Worm (Caenorhabditis elegans): ENCODE results near the gene C15F1.5.
A peak's percentile ranks its signal among the peaks of the same experiment; 100 is the strongest.

Gene C15F1.5

ce11 chrII:6932978-6933377 is 37.4 kb downstream of the C15F1.5 start:
- TF ChIP-seq Y116A8C.19 (tag; optimal IDR thresholded peaks at IDR 0.05; ENCODE audit: borderline replicate concordance) = no peak
- TF ChIP-seq blmp-1 (tag; optimal IDR thresholded peaks at IDR 0.05) = no peak
- TF ChIP-seq efl-1 (optimal IDR thresholded peaks at IDR 0.05) = no peak
- peak in 1 of 2 experiments; percentile 11 for TF ChIP-seq efl-1 (GFP tag; optimal IDR thresholded peaks at IDR 0.05 in 1 of 2)
- no peak for TF ChIP-seq vab-15 (tag; optimal IDR thresholded peaks at IDR 0.05)
- TF ChIP-seq egl-13 (tag; optimal IDR thresholded peaks at IDR 0.05) = no peak
- no peak for TF ChIP-seq aha-1 (tag; optimal IDR thresholded peaks at IDR 0.05)

- no peak for TF ChIP-seq elt-3 (tag; optimal IDR thresholded peaks at IDR 0.05)
- TF ChIP-seq egl-27 (tag; optimal IDR thresholded peaks at IDR 0.05) = no peak
- no peak for TF ChIP-seq ets-5 (GFP tag; IDR thresholded peaks at IDR 0.05)
- no peak for TF ChIP-seq efl-3 (GFP tag; optimal IDR thresholded peaks at IDR 0.05)
- TF ChIP-seq grh-1 (GFP tag; IDR thresholded peaks at IDR 0.05) = no peak
- TF ChIP-seq lin-15B (tag; optimal IDR thresholded peaks at IDR 0.05) = no peak
- TF ChIP-seq aha-1 (tag; optimal IDR thresholded peaks at IDR 0.05) = no peak
- TF ChIP-seq irx-1 (tag; optimal IDR thresholded peaks at IDR 0.05) = no peak
- TF ChIP-seq blmp-1 (tag; optimal IDR thresholded peaks at IDR 0.05) = no peak
- TF ChIP-seq nhr-77 (tag; optimal IDR thresholded peaks at IDR 0.05) = no peak
- TF ChIP-seq nhr-47 (tag; optimal IDR thresholded peaks at IDR 0.05) = no peak
- no peak for TF ChIP-seq dsc-1 (tag; optimal IDR thresholded peaks at IDR 0.05)
- TF ChIP-seq egl-13 (tag; optimal IDR thresholded peaks at IDR 0.05) = no peak
- no peak for TF ChIP-seq ama-1 (optimal IDR thresholded peaks at IDR 0.05)
- no peak for TF ChIP-seq xbp-1 (tag; optimal IDR thresholded peaks at IDR 0.05)
- no peak for TF ChIP-seq sup-37 (GFP tag; optimal IDR thresholded peaks at IDR 0.05)
- TF ChIP-seq hlh-17 (GFP tag; optimal IDR thresholded peaks at IDR 0.05; ENCODE audit: borderline replicate concordance) = no peak
- TF ChIP-seq unc-62 (GFP tag; optimal IDR thresholded peaks at IDR 0.05) = no peak
- no peak for TF ChIP-seq lir-3 (tag; optimal IDR thresholded peaks at IDR 0.05; ENCODE audit: poor library complexity)
- no peak for TF ChIP-seq C04F5.9 (tag; optimal IDR thresholded peaks at IDR 0.05)
- peak; percentile 17 for TF ChIP-seq lin-14 (GFP tag; optimal IDR thresholded peaks at IDR 0.05)
- no peak for TF ChIP-seq ceh-88 (GFP tag; IDR thresholded peaks at IDR 0.05)
- TF ChIP-seq Y116A8C.19 (tag; optimal IDR thresholded peaks at IDR 0.05; ENCODE audit: borderline replicate concordance) = no peak
- peak; percentile 19 for TF ChIP-seq snpc-4 (tag; optimal IDR thresholded peaks at IDR 0.05)
- no peak for TF ChIP-seq mef-2 (tag; optimal IDR thresholded peaks at IDR 0.05)
- no peak for TF ChIP-seq snu-23 (GFP tag; optimal IDR thresholded peaks at IDR 0.05)
- TF ChIP-seq mep-1 (tag; optimal IDR thresholded peaks at IDR 0.05) = peak; percentile 7
- TF ChIP-seq nhr-76 (tag; optimal IDR thresholded peaks at IDR 0.05) = no peak
- TF ChIP-seq lin-35 (GFP tag; optimal IDR thresholded peaks at IDR 0.05) = no peak
- TF ChIP-seq mab-9 (GFP tag; IDR thresholded peaks at IDR 0.05) = no peak
- TF ChIP-seq nhr-20 (tag; optimal IDR thresholded peaks at IDR 0.05) = no peak
- TF ChIP-seq swsn-7 (tag; optimal IDR thresholded peaks at IDR 0.05) = no peak
- no peak for TF ChIP-seq isw-1 (GFP tag; IDR thresholded peaks at IDR 0.05)
- TF ChIP-seq nhr-71 (tag; optimal IDR thresholded peaks at IDR 0.05) = peak; percentile 1
These were observed 40.3 kb downstream of the C15F1.5 start for ce11 chrII:6930072-6930471.

DNA sequence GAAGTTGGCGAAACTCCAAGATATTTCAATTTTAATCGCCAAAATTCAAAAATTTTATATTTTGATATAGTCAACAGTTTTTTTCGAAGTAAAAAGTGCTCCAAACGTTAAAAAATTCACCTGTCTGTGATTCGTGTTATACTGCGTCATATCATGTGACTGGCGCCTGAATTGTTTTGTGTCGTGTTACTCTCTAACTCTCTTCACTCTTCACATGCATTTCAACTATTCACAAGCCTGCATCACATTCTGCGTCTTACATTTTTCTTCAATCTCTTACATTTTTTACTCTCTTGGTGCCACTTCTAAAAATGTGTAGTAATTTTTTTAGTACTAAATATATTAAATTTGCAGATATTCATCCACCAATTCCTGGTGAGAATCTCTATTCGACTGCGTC is 42.0 kb downstream of the C15F1.5 start, which contains the start of gene flcn-1:
flcn-1 (plus strand) TSS at position 348 of the 400 bp plus-strand sequence.
- no peak for TF ChIP-seq unc-86 (tag; optimal IDR thresholded peaks at IDR 0.05)
- peak; percentile 7 for TF ChIP-seq dsc-1 (tag; optimal IDR thresholded peaks at IDR 0.05)
- TF ChIP-seq C16A3.4 (tag; optimal IDR thresholded peaks at IDR 0.05) = no peak
- TF ChIP-seq ceh-88 (GFP tag; IDR thresholded peaks at IDR 0.05) = no peak
- TF ChIP-seq nhr-71 (tag; optimal IDR thresholded peaks at IDR 0.05) = peak; percentile 78
- TF ChIP-seq nhr-12 (tag; optimal IDR thresholded peaks at IDR 0.05) = no peak
- TF ChIP-seq pqm-1 (tag; optimal IDR thresholded peaks at IDR 0.05) = no peak
- TF ChIP-seq elt-3 (tag; optimal IDR thresholded peaks at IDR 0.05) = no peak
- TF ChIP-seq lir-3 (tag; optimal IDR thresholded peaks at IDR 0.05; ENCODE audit: poor library complexity) = peak; percentile 9
- TF ChIP-seq sptf-1 (tag; optimal IDR thresholded peaks at IDR 0.05) = no peak
- no peak for TF ChIP-seq F16B12.6 (tag; optimal IDR thresholded peaks at IDR 0.05)
- TF ChIP-seq dpl-1 (GFP tag; optimal IDR thresholded peaks at IDR 0.05) = peak in 2 of 3 experiments; percentile 10 to 37
- TF ChIP-seq nhr-84 (tag; optimal IDR thresholded peaks at IDR 0.05) = no peak
- peak; percentile 42 to 50 for TF ChIP-seq efl-1 (optimal IDR thresholded peaks at IDR 0.05)
- peak in 1 of 2 experiments; percentile 30 for TF ChIP-seq efl-1 (GFP tag; optimal IDR thresholded peaks at IDR 0.05 in 1 of 2)
- TF ChIP-seq tlp-1 (tag; optimal IDR thresholded peaks at IDR 0.05) = no peak
- peak; percentile 52 for TF ChIP-seq nhr-85 (tag)
- no peak for TF ChIP-seq ama-1 (optimal IDR thresholded peaks at IDR 0.05)
- no peak for TF ChIP-seq zip-4 (GFP tag; optimal IDR thresholded peaks at IDR 0.05)
- TF ChIP-seq lin-35 (GFP tag; optimal IDR thresholded peaks at IDR 0.05) = peak; percentile 55 to 60
- peak; percentile 41 for TF ChIP-seq nhr-90 (tag; optimal IDR thresholded peaks at IDR 0.05; ENCODE audit: poor library complexity)
- TF ChIP-seq mep-1 (tag; optimal IDR thresholded peaks at IDR 0.05) = peak; percentile 76
- no peak for TF ChIP-seq unc-62 (GFP tag; optimal IDR thresholded peaks at IDR 0.05)
- TF ChIP-seq lin-15B (tag; optimal IDR thresholded peaks at IDR 0.05) = no peak
- TF ChIP-seq unc-98 (GFP tag; IDR thresholded peaks at IDR 0.05) = no peak
- TF ChIP-seq swsn-7 (tag; optimal IDR thresholded peaks at IDR 0.05) = peak; percentile 61

All from whole organism, L1 larva.